Fruit fly (Drosophila melanogaster): Measurements from ENCODE around the gene LysP.
A peak's percentile ranks its signal among the peaks of the same experiment; 100 is the strongest.

- TF ChIP-seq psq (GFP tag; optimal IDR thresholded peaks at IDR 0.05) (no peak), dl (GFP tag; optimal IDR thresholded peaks at IDR 0.05; ENCODE audit: insufficient read depth in 1 of 2, partially characterized antibody in 2 of 2) (peak; percentile 64 to 80), br (GFP tag; optimal IDR thresholded peaks at IDR 0.05) (no peak)
Measured at dm6 chr3L:1206682-1207421, 11.6 kb downstream of the LysP start, which contains the start of gene LysB.
